Worm (Caenorhabditis elegans) whole organism, young adult: ENCODE measurements around the gene gid-2.

Experiments used
- B0019.2 ChIP-seq: fragments of 200-800 bp; sonication (Bioruptor generic); conservative IDR thresholded peaks from 2 replicates; pipeline ENCODE4 v1.3.6; 2022; ENCODE audit warnings: missing genetic modification reagents, missing genetic modification characterization, missing compliant biosample characterization
- B0336.3 ChIP-seq: fragments of 200-800 bp; sonication (Bioruptor generic); IDR thresholded peaks from 2 replicates; pipeline ENCODE4 v1.3.6; 2022; ENCODE audit warnings: missing genetic modification characterization, missing compliant biosample characterization
- D2030.7 ChIP-seq: fragments of 200-800 bp; sonication (Bioruptor generic); IDR thresholded peaks from 2 replicates; pipeline ENCODE4 v1.3.6; 2022; ENCODE audit warnings: missing genetic modification reagents, missing genetic modification characterization, missing compliant biosample characterization
- F10E7.11 ChIP-seq: sonication (generic microtip); optimal IDR thresholded peaks from 2 replicates; lab custom pipeline; 2017; ENCODE audit warnings: mild to moderate bottlenecking, missing genetic modification characterization, moderate library complexity, missing compliant biosample characterization
- F37B4.10 ChIP-seq: fragments of 200-800 bp; sonication (Bioruptor generic); IDR thresholded peaks from 2 replicates; pipeline ENCODE4 v1.3.6; 2022; ENCODE audit warnings: missing genetic modification characterization, missing compliant biosample characterization
- F49E8.2 ChIP-seq: sonication (generic microtip); optimal IDR thresholded peaks from 3 replicates; lab custom pipeline; 2017; ENCODE audit warnings: missing genetic modification characterization, mild to moderate bottlenecking, missing compliant biosample characterization, antibody characterized with exemption, moderate library complexity; ENCODE audit not compliant: insufficient read depth
- F52B5.7 ChIP-seq: sonication (generic microtip); optimal IDR thresholded peaks from 2 replicates; lab custom pipeline; 2016; ENCODE audit warnings: mild to moderate bottlenecking, missing genetic modification characterization, missing compliant biosample characterization
- F57A8.1 ChIP-seq: fragments of 200-800 bp; sonication (Bioruptor generic); optimal IDR thresholded peaks from 2 replicates; lab custom pipeline; 2018; ENCODE audit warnings: mild to moderate bottlenecking, missing genetic modification characterization, moderate library complexity, missing compliant biosample characterization
- F57C9.4 ChIP-seq: sonication (generic microtip); optimal IDR thresholded peaks from 2 replicates; lab custom pipeline; 2017; ENCODE audit warnings: mild to moderate bottlenecking, missing genetic modification characterization, missing compliant biosample characterization
- Y53F4B.3 ChIP-seq: fragments of 200-800 bp; sonication (Bioruptor generic); IDR thresholded peaks from 2 replicates; pipeline ENCODE4 v1.3.6; 2022; ENCODE audit warnings: missing genetic modification reagents, missing genetic modification characterization, missing compliant biosample characterization
- Y53G8AR.9 ChIP-seq: fragments of 200-800 bp; sonication (Bioruptor generic); conservative IDR thresholded peaks from 2 replicates; pipeline ENCODE4 v1.3.6; 2022; ENCODE audit warnings: missing genetic modification reagents, missing genetic modification characterization, missing compliant biosample characterization
- Y56A3A.18 ChIP-seq: fragments of 200-800 bp; sonication (Bioruptor generic); IDR thresholded peaks from 2 replicates; pipeline ENCODE4 v1.3.6; 2022; ENCODE audit warnings: missing genetic modification reagents, missing genetic modification characterization, missing compliant biosample characterization
- Y67H2A.10 ChIP-seq: fragments of 200-800 bp; sonication (Bioruptor generic); conservative IDR thresholded peaks from 2 replicates; pipeline ENCODE4 v1.3.6; 2022; ENCODE audit warnings: missing genetic modification reagents, missing genetic modification characterization, missing compliant biosample characterization
- ZK185.1 ChIP-seq: sonication (generic microtip); optimal IDR thresholded peaks from 2 replicates; lab custom pipeline; 2016; ENCODE audit warnings: mild to moderate bottlenecking, missing genetic modification characterization, missing compliant biosample characterization; ENCODE audit not compliant: poor library complexity, severe bottlenecking
- aptf-3 ChIP-seq: fragments of 200-800 bp; sonication (Bioruptor generic); IDR thresholded peaks from 2 replicates; pipeline ENCODE4 v1.3.6; 2022; ENCODE audit warnings: missing genetic modification characterization, missing compliant biosample characterization
- atf-7 ChIP-seq: sonication (generic microtip); optimal IDR thresholded peaks from 2 replicates; lab custom pipeline; 2017; ENCODE audit warnings: mild to moderate bottlenecking, missing genetic modification characterization, missing compliant biosample characterization
- athp-1 ChIP-seq: sonication (generic microtip); optimal IDR thresholded peaks from 2 replicates; lab custom pipeline; 2017; ENCODE audit warnings: mild to moderate bottlenecking, missing genetic modification characterization, missing compliant biosample characterization
- attf-3 ChIP-seq: fragments of 200-800 bp; sonication (Bioruptor generic); conservative IDR thresholded peaks from 2 replicates; pipeline ENCODE4 v1.3.6; 2022; ENCODE audit warnings: missing genetic modification reagents, missing genetic modification characterization, missing compliant biosample characterization
- attf-6 ChIP-seq: fragments of 200-800 bp; sonication (Bioruptor generic); IDR thresholded peaks from 2 replicates; pipeline ENCODE4 v1.3.6; 2022; ENCODE audit warnings: missing genetic modification reagents, missing genetic modification characterization, missing compliant biosample characterization
- bed-1 ChIP-seq: fragments of 200-800 bp; sonication (Bioruptor generic); IDR thresholded peaks from 2 replicates; pipeline ENCODE4 v1.3.6; 2022; ENCODE audit warnings: missing genetic modification reagents, missing genetic modification characterization, missing compliant biosample characterization
- bed-2 ChIP-seq: fragments of 200-800 bp; sonication (Bioruptor generic); IDR thresholded peaks from 2 replicates; pipeline ENCODE4 v1.3.6; 2022; ENCODE audit warnings: missing genetic modification reagents, missing genetic modification characterization, missing compliant biosample characterization
- ceh-27 ChIP-seq: fragments of 200-800 bp; sonication (Bioruptor generic); optimal IDR thresholded peaks from 2 replicates; lab custom pipeline; 2018; ENCODE audit warnings: mild to moderate bottlenecking, missing genetic modification characterization, moderate library complexity, missing compliant biosample characterization
- ceh-40 ChIP-seq: fragments of 200-800 bp; sonication (Bioruptor generic); IDR thresholded peaks from 2 replicates; pipeline ENCODE4 v1.3.6; 2022; ENCODE audit warnings: missing genetic modification characterization, missing compliant biosample characterization
- ceh-58 ChIP-seq: fragments of 200-800 bp; sonication (Bioruptor generic); IDR thresholded peaks from 2 replicates; pipeline ENCODE4 v1.3.6; 2022; ENCODE audit warnings: missing genetic modification characterization, missing compliant biosample characterization
- dpl-1 ChIP-seq: fragments of 150-350 bp; optimal IDR thresholded peaks from 2 replicates; lab custom pipeline; 2014; ENCODE audit warnings: missing biosample characterization, missing genetic modification reagents, missing genetic modification characterization
- ets-4 ChIP-seq: fragments of 200-800 bp; sonication (Bioruptor generic); optimal IDR thresholded peaks from 2 replicates; lab custom pipeline; 2018; ENCODE audit warnings: mild to moderate bottlenecking, missing genetic modification characterization, missing compliant biosample characterization
- gei-17 ChIP-seq: fragments of 200-800 bp; sonication (Bioruptor generic); optimal IDR thresholded peaks from 2 replicates; lab custom pipeline; 2018; ENCODE audit warnings: mild to moderate bottlenecking, missing genetic modification characterization, missing compliant biosample characterization
- hlh-12 ChIP-seq: sonication (generic microtip); optimal IDR thresholded peaks from 2 replicates; lab custom pipeline; 2016; ENCODE audit warnings: missing genetic modification characterization, missing compliant biosample characterization
- hlh-26 ChIP-seq: fragments of 200-800 bp; sonication (Bioruptor generic); conservative IDR thresholded peaks from 2 replicates; pipeline ENCODE4 v1.3.6; 2022; ENCODE audit warnings: missing genetic modification reagents, missing genetic modification characterization, missing compliant biosample characterization
- lag-1 ChIP-seq: fragments of 200-800 bp; sonication (Bioruptor generic); IDR thresholded peaks from 2 replicates; pipeline ENCODE4 v1.3.6; 2022; ENCODE audit warnings: missing genetic modification reagents, missing genetic modification characterization, missing compliant biosample characterization
- lir-1 ChIP-seq: fragments of 200-800 bp; sonication (Bioruptor generic); conservative IDR thresholded peaks from 2 replicates; pipeline ENCODE4 v1.3.6; 2022; ENCODE audit warnings: missing genetic modification reagents, missing genetic modification characterization, missing compliant biosample characterization
- lsl-1 ChIP-seq: fragments of 200-800 bp; sonication (Bioruptor generic); optimal IDR thresholded peaks from 2 replicates; lab custom pipeline; 2018; ENCODE audit warnings: mild to moderate bottlenecking, missing genetic modification characterization, moderate library complexity, missing compliant biosample characterization
- madf-10 ChIP-seq: sonication (generic microtip); optimal IDR thresholded peaks from 2 replicates; lab custom pipeline; 2016; ENCODE audit warnings: mild to moderate bottlenecking, missing genetic modification characterization, missing compliant biosample characterization
- madf-8 ChIP-seq: fragments of 200-800 bp; sonication (Bioruptor generic); conservative IDR thresholded peaks from 2 replicates; pipeline ENCODE4 v1.3.6; 2022; ENCODE audit warnings: missing genetic modification reagents, missing genetic modification characterization, missing compliant biosample characterization
- mxl-1 ChIP-seq: sonication (generic microtip); optimal IDR thresholded peaks from 2 replicates; lab custom pipeline; 2016; ENCODE audit warnings: missing genetic modification characterization, missing compliant biosample characterization
- nfya-2 ChIP-seq: fragments of 200-800 bp; sonication (Bioruptor generic); IDR thresholded peaks from 2 replicates; pipeline ENCODE4 v1.3.6; 2022; ENCODE audit warnings: missing genetic modification reagents, missing genetic modification characterization, missing compliant biosample characterization
- nhr-120 ChIP-seq: fragments of 200-800 bp; sonication (Bioruptor generic); IDR thresholded peaks from 2 replicates; pipeline ENCODE4 v1.3.6; 2022; ENCODE audit warnings: missing genetic modification characterization, missing compliant biosample characterization
- nhr-90 ChIP-seq: sonication (generic microtip); optimal IDR thresholded peaks from 2 replicates; lab custom pipeline; 2016; ENCODE audit warnings: missing genotype, mild to moderate bottlenecking, missing genetic modification characterization, missing compliant biosample characterization
- pbrm-1 ChIP-seq: fragments of 200-800 bp; sonication (Bioruptor generic); IDR thresholded peaks from 2 replicates; pipeline ENCODE4 v1.3.6; 2022; ENCODE audit warnings: missing genetic modification reagents, missing genetic modification characterization, missing compliant biosample characterization
- pha-4 ChIP-seq: fragments of 150-350 bp; sonication (generic microtip); optimal IDR thresholded peaks from 2 replicates; lab custom pipeline; 2014; ENCODE audit warnings: missing biosample characterization, missing genetic modification reagents, missing genetic modification characterization
- rcor-1 ChIP-seq: fragments of 200-800 bp; sonication (Bioruptor generic); IDR thresholded peaks from 2 replicates; pipeline ENCODE4 v1.3.6; 2022; ENCODE audit warnings: missing genetic modification reagents, missing genetic modification characterization, missing compliant biosample characterization
- sea-2 ChIP-seq: fragments of 200-800 bp; sonication (Bioruptor generic); IDR thresholded peaks from 2 replicates; pipeline ENCODE4 v1.3.6; 2022; ENCODE audit warnings: missing genetic modification characterization, missing compliant biosample characterization
- snpc-1.1 ChIP-seq: sonication (generic microtip); optimal IDR thresholded peaks from 2 replicates; lab custom pipeline; 2017; ENCODE audit warnings: missing genetic modification characterization, mild to moderate bottlenecking, missing compliant biosample characterization, antibody characterized with exemption, moderate library complexity, missing genotype, missing genetic modification reagents; ENCODE audit not compliant: insufficient read depth
- snpc-1.3 ChIP-seq: sonication (generic microtip); optimal IDR thresholded peaks from 2 replicates; lab custom pipeline; 2017; ENCODE audit warnings: missing genetic modification characterization, mild to moderate bottlenecking, missing compliant biosample characterization, antibody characterized with exemption, moderate library complexity, missing genotype, missing genetic modification reagents; ENCODE audit not compliant: insufficient read depth
- snpc-3.4 ChIP-seq: sonication (generic microtip); optimal IDR thresholded peaks from 2 replicates; lab custom pipeline; 2017; ENCODE audit warnings: missing genetic modification characterization, mild to moderate bottlenecking, missing compliant biosample characterization, antibody characterized with exemption, moderate library complexity, missing genotype, missing genetic modification reagents
- somi-1 ChIP-seq: fragments of 200-800 bp; sonication (Bioruptor generic); optimal IDR thresholded peaks from 2 replicates; lab custom pipeline; 2018; ENCODE audit warnings: mild to moderate bottlenecking, missing genetic modification characterization, missing compliant biosample characterization
- unc-130 ChIP-seq: sonication (generic microtip); optimal IDR thresholded peaks from 2 replicates; lab custom pipeline; 2016; ENCODE audit warnings: missing genetic modification reagents, missing genetic modification characterization, missing compliant biosample characterization
- unc-62 ChIP-seq: fragments of 150-350 bp; optimal IDR thresholded peaks from 2 replicates; lab custom pipeline; 2014; ENCODE audit warnings: missing biosample characterization, missing genetic modification reagents, missing genetic modification characterization
- xnd-1 ChIP-seq: sonication (generic microtip); optimal IDR thresholded peaks from 2 replicates; lab custom pipeline; 2016; ENCODE audit warnings: missing genotype, missing genetic modification reagents, missing genetic modification characterization, missing compliant biosample characterization
- ztf-26 ChIP-seq: sonication (generic microtip); optimal IDR thresholded peaks from 2 replicates; lab custom pipeline; 2017; ENCODE audit warnings: missing genetic modification characterization, missing compliant biosample characterization

gid-2 gene

DNA sequence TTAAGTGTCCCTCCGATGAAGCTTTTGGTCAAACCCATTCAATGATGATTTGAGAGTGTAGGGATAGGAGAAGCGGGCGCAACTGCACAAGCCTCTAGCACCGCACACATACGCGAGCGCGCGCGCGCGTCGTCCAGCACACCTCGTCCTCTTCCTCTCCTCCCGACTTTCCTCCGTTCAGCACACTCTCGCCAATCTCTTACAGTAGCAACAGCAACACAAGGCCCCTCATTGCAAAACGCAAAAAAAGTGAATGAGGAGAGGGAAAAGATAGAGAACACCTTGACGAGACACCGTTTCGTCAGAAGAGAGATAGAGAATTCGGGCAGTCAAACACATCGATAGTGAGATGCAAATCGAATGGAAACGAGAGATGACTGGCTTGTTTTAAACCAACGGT lies 6.3 kb downstream of the gid-2 start:
- TF ChIP-seq B0019.2 (GFP tag; lab: Robert Waterston, UW) (no peak), madf-8 (GFP tag; lab: Robert Waterston, UW) (no peak), snpc-3.4 (tag; lab: Kevin White, UChicago) (no peak), lsl-1 (no peak), snpc-1.1 (tag; lab: Kevin White, UChicago) (no peak), ceh-27 (peak; percentile 57), atf-7 (tag; lab: Kevin White, UChicago) (no peak), mxl-1 (tag; lab: Kevin White, UChicago) (no peak), ZK185.1 (tag; lab: Kevin White, UChicago) (peak; percentile 6), xnd-1 (tag; lab: Kevin White, UChicago) (no peak), hlh-26 (GFP tag; lab: Robert Waterston, UW) (no peak), athp-1 (tag; lab: Kevin White, UChicago) (no peak), bed-2 (GFP tag; lab: Robert Waterston, UW) (no peak), ets-4 (GFP tag; lab: Kevin White, UChicago) (no peak), hlh-12 (tag; lab: Kevin White, UChicago) (no peak), somi-1 (GFP tag; lab: Kevin White, UChicago) (no peak), aptf-3 (no peak), nhr-90 (tag; lab: Kevin White, UChicago) (peak; percentile 13), sea-2 (GFP tag; lab: Robert Waterston, UW) (no peak), unc-62 (GFP tag; lab: Kevin White, UChicago) (no peak), F52B5.7 (no peak), F37B4.10 (GFP tag; lab: Robert Waterston, UW) (no peak), rcor-1 (GFP tag; lab: Robert Waterston, UW) (no peak), Y53F4B.3 (GFP tag; lab: Robert Waterston, UW) (no peak), F57A8.1 (GFP tag; lab: Kevin White, UChicago) (no peak), B0336.3 (GFP tag; lab: Robert Waterston, UW) (no peak), F57C9.4 (no peak), ceh-40 (no peak), Y53G8AR.9 (GFP tag; lab: Robert Waterston, UW) (0 out of 2 replicates have a peak, but pooled peaks have one; percentile 26), bed-1 (no peak), madf-10 (tag; lab: Kevin White, UChicago) (peak; percentile 10), F49E8.2 (tag; lab: Kevin White, UChicago) (no peak), Y56A3A.18 (GFP tag; lab: Robert Waterston, UW) (peak; percentile 52; the same call in 1 of the 2 replicates), pbrm-1 (GFP tag; lab: Robert Waterston, UW) (no peak), attf-6 (no peak), unc-130 (GFP tag; lab: Kevin White, UChicago) (no peak), Y67H2A.10 (GFP tag; lab: Robert Waterston, UW) (no peak), lir-1 (no peak), F10E7.11 (tag; lab: Kevin White, UChicago) (no peak), nfya-2 (GFP tag; lab: Robert Waterston, UW) (no peak), ceh-58 (GFP tag; lab: Robert Waterston, UW) (no peak), lag-1 (no peak), gei-17 (no peak), snpc-1.3 (tag; lab: Kevin White, UChicago) (no peak), pha-4 (tag; lab: Kevin White, UChicago) (no peak), D2030.7 (no peak), attf-3 (GFP tag; lab: Robert Waterston, UW) (no peak), ztf-26 (tag; lab: Kevin White, UChicago) (peak; percentile 20), dpl-1 (no peak), nhr-120 (GFP tag; lab: Robert Waterston, UW) (no peak)
